Fruit fly (Drosophila melanogaster) whole organism, embryonic: ENCODE results near the gene IRSp53.

Source experiments
- BtbVII ChIP-seq: fragments of 200-800 bp; sonication (Bioruptor generic); optimal IDR thresholded peaks from 3 replicates; lab custom pipeline; 2017; ENCODE audit warnings: missing biosample characterization, mild to moderate bottlenecking, missing genetic modification characterization
- CG14014 ChIP-seq: fragments of 200-800 bp; sonication (Bioruptor generic); IDR thresholded peaks from 2 replicates; pipeline ENCODE4 v1.3.6; 2022; ENCODE audit warnings: missing biosample characterization, missing genetic modification characterization
- CG15601 ChIP-seq: fragments of 200-800 bp; sonication (Bioruptor generic); optimal IDR thresholded peaks from 3 replicates; lab custom pipeline; 2019; ENCODE audit warnings: missing biosample characterization, mild to moderate bottlenecking, missing genetic modification characterization, moderate library complexity
- CG16779 ChIP-seq: fragments of 200-800 bp; sonication (Bioruptor generic); IDR thresholded peaks from 2 replicates; pipeline ENCODE4 v1.3.6; 2022; ENCODE audit warnings: missing biosample characterization, missing genetic modification characterization
- CG17612 ChIP-seq: fragments of 200-800 bp; sonication (Bioruptor generic); IDR thresholded peaks from 2 replicates; pipeline ENCODE4 v1.3.6; 2022; ENCODE audit warnings: missing biosample characterization, missing genetic modification characterization
- CG1792 ChIP-seq: fragments of 200-800 bp; sonication (Bioruptor generic); optimal IDR thresholded peaks from 2 replicates; lab custom pipeline; 2016; ENCODE audit warnings: missing biosample characterization, missing genetic modification characterization
- CG18619 ChIP-seq: fragments of 200-800 bp; sonication (Bioruptor generic); optimal IDR thresholded peaks from 3 replicates; lab custom pipeline; 2017; ENCODE audit warnings: missing biosample characterization, mild to moderate bottlenecking, missing genetic modification characterization
- CG2678 ChIP-seq: fragments of 200-800 bp; sonication (Bioruptor generic); optimal IDR thresholded peaks from 3 replicates; lab custom pipeline; 2019; ENCODE audit warnings: missing biosample characterization, mild to moderate bottlenecking, missing genetic modification characterization, moderate library complexity
- CG30403 ChIP-seq: fragments of 200-800 bp; sonication (Bioruptor generic); optimal IDR thresholded peaks from 3 replicates; lab custom pipeline; 2016; ENCODE audit warnings: missing biosample characterization, missing genetic modification characterization
- CG31388 ChIP-seq: fragments of 200-800 bp; sonication (Bioruptor generic); optimal IDR thresholded peaks from 2 replicates; lab custom pipeline; 2016; ENCODE audit warnings: missing biosample characterization, missing genetic modification characterization
- CG4282 ChIP-seq: fragments of 200-800 bp; sonication (Bioruptor generic); optimal IDR thresholded peaks from 2 replicates; lab custom pipeline; 2016; ENCODE audit warnings: missing biosample characterization, missing genetic modification characterization
- CG5953 ChIP-seq: fragments of 200-800 bp; sonication (Bioruptor generic); IDR thresholded peaks from 2 replicates; pipeline ENCODE4 v1.3.6; 2022; ENCODE audit warnings: missing biosample characterization, missing genetic modification characterization
- CG6791 ChIP-seq: fragments of 200-800 bp; sonication (Bioruptor generic); IDR thresholded peaks from 3 replicates; pipeline ENCODE4 v1.3.6; 2022; ENCODE audit warnings: missing biosample characterization, missing genetic modification characterization; ENCODE audit not compliant: partially characterized antibody
- CG9609 ChIP-seq: fragments of 200-800 bp; sonication (Bioruptor generic); optimal IDR thresholded peaks from 3 replicates; lab custom pipeline; 2016; ENCODE audit warnings: missing biosample characterization, missing genetic modification characterization
- Dad ChIP-seq: fragments of 200-800 bp; sonication (Bioruptor generic); optimal IDR thresholded peaks from 3 replicates; lab custom pipeline; 2016; ENCODE audit warnings: missing biosample characterization, missing genetic modification characterization
- Dref ChIP-seq: fragments of 200-800 bp; sonication (Bioruptor generic); IDR thresholded peaks from 2 replicates; pipeline ENCODE4 v1.3.6; 2022; ENCODE audit warnings: missing biosample characterization, missing genetic modification characterization
- GATAe ChIP-seq: fragments of 200-800 bp; sonication (Bioruptor generic); conservative IDR thresholded peaks from 2 replicates; pipeline ENCODE4 v1.3.6; 2022; ENCODE audit warnings: missing biosample characterization, missing genetic modification characterization
- H15 ChIP-seq: fragments of 200-800 bp; sonication (Bioruptor generic); IDR thresholded peaks from 3 replicates; pipeline ENCODE4 v1.3.6; 2022; ENCODE audit warnings: missing biosample characterization, missing genetic modification characterization
- HLHmδ ChIP-seq: fragments of 200-800 bp; sonication (Bioruptor generic); optimal IDR thresholded peaks from 2 replicates; lab custom pipeline; 2018; ENCODE audit warnings: missing biosample characterization, mild to moderate bottlenecking, missing genetic modification characterization, moderate library complexity
- Hr51 ChIP-seq, 2 experiments: fragments of 200-800 bp; sonication (Bioruptor generic); optimal IDR thresholded peaks; 2 replicates in 1 of 2; 3 replicates in 1 of 2; lab custom pipeline; 2016 to 2018; ENCODE audit warnings: missing biosample characterization in 2 of 2, missing genetic modification characterization in 2 of 2, mild to moderate bottlenecking in 1 of 2, moderate library complexity in 1 of 2
- Hr78 ChIP-seq, 2 experiments: fragments of 200-800 bp in 1 of 2; fragments of >200 bp in 1 of 2; sonication (Bioruptor generic) in 1 of 2; optimal IDR thresholded peaks; 2 replicates each; lab custom pipeline; 2017 to 2019; ENCODE audit warnings: missing biosample characterization in 2 of 2, missing genetic modification characterization in 2 of 2, mild to moderate bottlenecking in 1 of 2, moderate library complexity in 1 of 2
- MESR4 ChIP-seq: fragments of 200-800 bp; sonication (Bioruptor generic); optimal IDR thresholded peaks from 2 replicates; lab custom pipeline; 2018; ENCODE audit warnings: missing biosample characterization, mild to moderate bottlenecking, missing genetic modification characterization, moderate library complexity
- Ravus ChIP-seq: fragments of 200-800 bp; sonication (Bioruptor generic); IDR thresholded peaks from 2 replicates; pipeline ENCODE4 v1.3.6; 2022; ENCODE audit warnings: missing biosample characterization, missing genetic modification characterization
- Rx ChIP-seq: fragments of 200-800 bp; sonication (Bioruptor generic); IDR thresholded peaks from 2 replicates; pipeline ENCODE4 v1.3.6; 2022; ENCODE audit warnings: missing biosample characterization, missing genetic modification characterization
- ac ChIP-seq: fragments of 200-800 bp; sonication (Bioruptor generic); optimal IDR thresholded peaks from 3 replicates; lab custom pipeline; 2017; ENCODE audit warnings: missing biosample characterization, mild to moderate bottlenecking, missing genetic modification characterization
- al ChIP-seq: fragments of 200-800 bp; sonication (Bioruptor generic); IDR thresholded peaks from 2 replicates; pipeline ENCODE4 v1.3.6; 2022; ENCODE audit warnings: missing biosample characterization, missing genetic modification characterization
- ash1 ChIP-seq: fragments of 200-800 bp; sonication (Bioruptor generic); optimal IDR thresholded peaks from 2 replicates; lab custom pipeline; 2018; ENCODE audit warnings: missing biosample characterization, mild to moderate bottlenecking, missing genetic modification characterization
- ato ChIP-seq: fragments of 200-800 bp; sonication (Bioruptor generic); IDR thresholded peaks from 2 replicates; pipeline ENCODE4 v1.3.6; 2022; ENCODE audit warnings: missing biosample characterization, missing genetic modification characterization; ENCODE audit not compliant: partially characterized antibody
- bbx ChIP-seq: fragments of 200-800 bp; sonication (Bioruptor generic); IDR thresholded peaks from 2 replicates; pipeline ENCODE4 v1.3.6; 2022; ENCODE audit warnings: missing biosample characterization, missing genetic modification characterization; ENCODE audit not compliant: partially characterized antibody
- dati ChIP-seq: fragments of 200-800 bp; sonication (Bioruptor generic); IDR thresholded peaks from 2 replicates; pipeline ENCODE4 v1.3.6; 2022; ENCODE audit warnings: missing biosample characterization, missing genetic modification characterization
- ems ChIP-seq: fragments of 200-800 bp; sonication (Bioruptor generic); optimal IDR thresholded peaks from 3 replicates; lab custom pipeline; 2016; ENCODE audit warnings: missing biosample characterization, missing genetic modification characterization
- jumu ChIP-seq: fragments of 200-800 bp; sonication (Bioruptor generic); optimal IDR thresholded peaks from 3 replicates; lab custom pipeline; 2016; ENCODE audit warnings: missing biosample characterization, missing genetic modification characterization
- knrl ChIP-seq: fragments of 200-800 bp; sonication (Bioruptor generic); IDR thresholded peaks from 3 replicates; pipeline ENCODE4 v1.3.6; 2022; ENCODE audit warnings: missing biosample characterization, missing genetic modification characterization; ENCODE audit not compliant: partially characterized antibody
- maf-S ChIP-seq: fragments of 200-800 bp; sonication (Bioruptor generic); optimal IDR thresholded peaks from 2 replicates; lab custom pipeline; 2016; ENCODE audit warnings: missing biosample characterization, missing genetic modification characterization
- nau ChIP-seq: fragments of 200-800 bp; sonication (Bioruptor generic); optimal IDR thresholded peaks from 3 replicates; lab custom pipeline; 2017; ENCODE audit warnings: missing biosample characterization, mild to moderate bottlenecking, missing genetic modification characterization, missing genetic modification reagents
- nerfin-1 ChIP-seq: fragments of 200-800 bp; sonication (Bioruptor generic); optimal IDR thresholded peaks from 3 replicates; lab custom pipeline; 2019; ENCODE audit warnings: missing biosample characterization, mild to moderate bottlenecking, missing genetic modification characterization, moderate library complexity
- nom ChIP-seq: fragments of 200-800 bp; sonication (Bioruptor generic); optimal IDR thresholded peaks from 2 replicates; lab custom pipeline; 2017; ENCODE audit warnings: missing biosample characterization, missing genetic modification characterization, mild to moderate bottlenecking, moderate library complexity, missing genetic modification reagents
- pan ChIP-seq, 4 experiments: fragments of >200 bp in 3 of 4; fragments of 200-800 bp in 1 of 4; sonication (Bioruptor generic) in 1 of 4; optimal IDR thresholded peaks in 3 of 4; IDR thresholded peaks in 1 of 4; 2 replicates each; pipeline versions ENCODE4 v1.3.6 to Lab custom; 2017 to 2022; ENCODE audit warnings: missing biosample characterization in 2 of 4, missing genetic modification characterization in 2 of 4, mixed read lengths in 1 of 4
- pho ChIP-seq: fragments of 200-800 bp; sonication (Bioruptor generic); optimal IDR thresholded peaks from 2 replicates; lab custom pipeline; 2016; ENCODE audit warnings: missing biosample characterization, missing genetic modification characterization
- rib ChIP-seq: fragments of 200-800 bp; sonication (Bioruptor generic); IDR thresholded peaks from 2 replicates; pipeline ENCODE4 v1.3.6; 2022; ENCODE audit warnings: missing biosample characterization, missing genetic modification characterization
- run ChIP-seq: fragments of 200-800 bp; sonication (Bioruptor generic); optimal IDR thresholded peaks from 3 replicates; lab custom pipeline; 2018; ENCODE audit warnings: missing biosample characterization, mild to moderate bottlenecking, missing genetic modification characterization
- sisA ChIP-seq: fragments of 200-800 bp; sonication (Bioruptor generic); IDR thresholded peaks from 2 replicates; pipeline ENCODE4 v1.3.6; 2022; ENCODE audit warnings: missing biosample characterization, missing genetic modification characterization
- tll ChIP-seq, 2 experiments: fragments of 200-800 bp in 1 of 2; fragments of >200 bp in 1 of 2; sonication (Bioruptor generic) in 1 of 2; optimal IDR thresholded peaks; 2 replicates each; lab custom pipeline; 2017 to 2019; ENCODE audit warnings: missing biosample characterization in 2 of 2, missing genetic modification characterization in 2 of 2, mild to moderate bottlenecking in 1 of 2, moderate library complexity in 1 of 2
- tup ChIP-seq: fragments of 200-800 bp; sonication (Bioruptor generic); optimal IDR thresholded peaks from 2 replicates; lab custom pipeline; 2016; ENCODE audit warnings: missing biosample characterization, mild to moderate bottlenecking, missing genetic modification characterization, moderate library complexity
- zen2 ChIP-seq: fragments of 200-800 bp; sonication (Bioruptor generic); IDR thresholded peaks from 3 replicates; pipeline ENCODE4 v1.3.6; 2022; ENCODE audit warnings: missing biosample characterization, missing genetic modification characterization; ENCODE audit not compliant: partially characterized antibody

IRSp53 gene

dm6 chr3L:11089805-11090440 is 45.9 kb upstream of the IRSp53 start (continued):
- peak; percentile 81 for TF ChIP-seq CG31388
- peak; percentile 44; the same call in 1 of the 3 replicates for TF ChIP-seq knrl (GFP tag; lab: Robert Waterston, UW)
- TF ChIP-seq CG30403 (GFP tag; lab: Kevin White, UChicago), result peak; percentile 94
- TF ChIP-seq pan (optimal IDR thresholded peaks at IDR 0.05; lab: Kevin White, UChicago), result no peak
- peak in 1 of 2 experiments; percentile 84 for TF ChIP-seq pan (GFP tag; optimal IDR thresholded peaks at IDR 0.05 in 1 of 2, IDR thresholded peaks at IDR 0.05 in 1 of 2)
- peak; percentile 63 for TF ChIP-seq Dad (GFP tag; lab: Kevin White, UChicago)
- TF ChIP-seq CG4282 (GFP tag; lab: Kevin White, UChicago), result peak; percentile 83
- no peak for TF ChIP-seq bbx (GFP tag; lab: Robert Waterston, UW)
- TF ChIP-seq tup (GFP tag; lab: Kevin White, UChicago), result peak; percentile 76
- no peak; the same call in none of the 2 replicates for TF ChIP-seq Ravus (GFP tag; lab: Robert Waterston, UW)
- peak; percentile 59 for TF ChIP-seq nerfin-1
- peak; percentile 31; the same call in 1 of the 2 replicates for TF ChIP-seq CG17612 (GFP tag; lab: Robert Waterston, UW)

dm6 chr3L:11091943-11092609 is 43.8 kb upstream of the IRSp53 start:
- TF ChIP-seq sisA (GFP tag; lab: Robert Waterston, UW) (no peak), zen2 (GFP tag; lab: Robert Waterston, UW) (no peak), ash1 (GFP tag; lab: Kevin White, UChicago) (peak; percentile 55), CG6791 (GFP tag; lab: Robert Waterston, UW) (peak; percentile 37; the same call in 1 of the 3 replicates), MESR4 (GFP tag; lab: Kevin White, UChicago) (no peak), BtbVII (GFP tag; lab: Kevin White, UChicago) (no peak), CG15601 (tag; lab: Kevin White, UChicago) (peak; percentile 19), CG2678 (no peak), Hr51 (GFP tag; optimal IDR thresholded peaks at IDR 0.05; lab: Kevin White, UChicago) (peak in 1 of 2 experiments; percentile 66), ac (GFP tag; lab: Kevin White, UChicago) (no peak), CG16779 (GFP tag; lab: Robert Waterston, UW) (peak; percentile 68; the same call in 1 of the 2 replicates), Dref (GFP tag; lab: Robert Waterston, UW) (no peak), CG9609 (GFP tag; lab: Kevin White, UChicago) (peak; percentile 22), nom (GFP tag; lab: Kevin White, UChicago) (peak; percentile 59), ato (GFP tag; lab: Robert Waterston, UW) (0 out of 2 replicates have a peak, but pooled peaks have one; percentile 25), GATAe (GFP tag; lab: Robert Waterston, UW) (no peak), jumu (GFP tag; lab: Kevin White, UChicago) (peak; percentile 78), nau (GFP tag; lab: Kevin White, UChicago) (peak; percentile 47), rib (no peak), maf-S (GFP tag; lab: Kevin White, UChicago) (peak; percentile 64), CG18619 (GFP tag; lab: Kevin White, UChicago) (peak; percentile 22), CG5953 (GFP tag; lab: Robert Waterston, UW) (no peak), H15 (GFP tag; lab: Robert Waterston, UW) (peak; percentile 37; the same call in 2 of the 3 replicates), CG1792 (GFP tag; lab: Kevin White, UChicago) (peak; percentile 36), HLHmδ (GFP tag; lab: Kevin White, UChicago) (peak; percentile 33), tll (GFP tag; optimal IDR thresholded peaks at IDR 0.05; lab: Kevin White, UChicago) (no peak), dati (no peak), Rx (GFP tag; lab: Robert Waterston, UW) (0 out of 2 replicates have a peak, but pooled peaks have one; percentile 26), CG14014 (GFP tag; lab: Robert Waterston, UW) (0 out of 2 replicates have a peak, but pooled peaks have one; percentile 8), al (GFP tag; lab: Robert Waterston, UW) (no peak), pho (peak; percentile 48), ems (peak; percentile 41), Hr78 (GFP tag; optimal IDR thresholded peaks at IDR 0.05; lab: Kevin White, UChicago) (no peak), run (tag; lab: Kevin White, UChicago) (no peak)
